Worm (Caenorhabditis elegans) whole organism, L4/young adult: ENCODE measurements around the gene nas-23.

Experiments
- W03F9.2 ChIP-seq: fragments of 150-350 bp; optimal IDR thresholded peaks from 2 replicates; lab custom pipeline; 2014; ENCODE audit warnings: missing biosample characterization, missing genetic modification characterization
- dao-5 ChIP-seq: sonication (generic microtip); optimal IDR thresholded peaks from 2 replicates; lab custom pipeline; 2016; ENCODE audit warnings: missing genotype, missing genetic modification characterization, moderate library complexity, missing compliant biosample characterization
- him-1 ChIP-seq: sonication (generic microtip); optimal IDR thresholded peaks from 2 replicates; lab custom pipeline; 2016; ENCODE audit warnings: missing genotype, missing genetic modification reagents, missing genetic modification characterization, missing compliant biosample characterization

Gene nas-23

ce11 chrII:7505005-7505404, 11.5 kb upstream of the nas-23 start, which contains the start of gene C28F5.1:
Gene C28F5.1, plus strand, starts transcription at chrII:7505305.
- TF ChIP-seq dao-5 (tag; lab: Kevin White, UChicago) (no peak), W03F9.2 (tag; lab: Kevin White, UChicago) (no peak), him-1 (tag; lab: Kevin White, UChicago) (no peak)

- TF ChIP-seq W03F9.2 (tag; lab: Kevin White, UChicago) (no peak), dao-5 (tag; lab: Kevin White, UChicago) (no peak), him-1 (tag; lab: Kevin White, UChicago) (no peak)
Observed at ce11 chrII:7499390-7499789, 5.9 kb upstream of the nas-23 start, which contains the start of gene srab-14. Gene srab-14, minus strand, starts transcription at chrII:7499490.

ce11 chrII:7496070-7496469, 2.6 kb upstream of the nas-23 start, which contains the start of gene spi-1:
Gene spi-1, plus strand, starts transcription at chrII:7496247.
- TF ChIP-seq him-1 (tag; lab: Kevin White, UChicago) (no peak), W03F9.2 (tag; lab: Kevin White, UChicago) (no peak), dao-5 (tag; lab: Kevin White, UChicago) (no peak)

ce11 chrII:7494155-7494554, 656 bp upstream of the nas-23 start, which contains the start of gene R10H1.1:
Gene R10H1.1, plus strand, starts transcription at chrII:7494455.
- no peak for TF ChIP-seq him-1 (tag; lab: Kevin White, UChicago)

- TF ChIP-seq W03F9.2 (tag; lab: Kevin White, UChicago) (no peak), him-1 (tag; lab: Kevin White, UChicago) (no peak), dao-5 (tag; lab: Kevin White, UChicago) (no peak)
Observed at ce11 chrII:7489605-7490004, 3.9 kb downstream of the nas-23 start, which contains the start of gene D1022.9. Gene D1022.9, minus strand, starts transcription at chrII:7489705.

- no peak for TF ChIP-seq W03F9.2 (tag; lab: Kevin White, UChicago)
- no peak for TF ChIP-seq dao-5 (tag; lab: Kevin White, UChicago)
- no peak for TF ChIP-seq him-1 (tag; lab: Kevin White, UChicago)
Observed at ce11 chrII:7483009-7483408, 10.5 kb downstream of the nas-23 start, which contains the start of gene cah-2. Gene cah-2, minus strand, starts transcription at chrII:7483109.

- peak; percentile 78 for TF ChIP-seq him-1 (tag; lab: Kevin White, UChicago)
- TF ChIP-seq W03F9.2 (tag; lab: Kevin White, UChicago) = peak; percentile 71
- TF ChIP-seq dao-5 (tag; lab: Kevin White, UChicago) = peak; percentile 7
Observed at ce11 chrII:7478487-7479234, 14.8 kb downstream of the nas-23 start, which contains the start of the genes aka-1 and ubc-6. Gene aka-1, minus strand, starts transcription at chrII:7478537. Gene ubc-6, plus strand, starts transcription at chrII:7479187.

- TF ChIP-seq W03F9.2 (tag; lab: Kevin White, UChicago) (no peak), dao-5 (tag; lab: Kevin White, UChicago) (no peak), him-1 (tag; lab: Kevin White, UChicago) (no peak)
Observed at ce11 chrII:7469318-7469717, 24.2 kb downstream of the nas-23 start.

ce11 chrII:7465519-7465918, 28.0 kb downstream of the nas-23 start, which contains the start of gene sro-1:
Gene sro-1, minus strand, starts transcription at chrII:7465619.
- TF ChIP-seq W03F9.2 (tag; lab: Kevin White, UChicago) (no peak), him-1 (tag; lab: Kevin White, UChicago) (no peak), dao-5 (tag; lab: Kevin White, UChicago) (no peak)

ce11 chrII:7459205-7459604, 34.3 kb downstream of the nas-23 start, which contains the start of gene D1022.2:
Gene D1022.2, plus strand, starts transcription at chrII:7459505.
- TF ChIP-seq W03F9.2 (tag; lab: Kevin White, UChicago) (no peak), dao-5 (tag; lab: Kevin White, UChicago) (no peak), him-1 (tag; lab: Kevin White, UChicago) (no peak)

ce11 chrII:7458706-7459105, 34.8 kb downstream of the nas-23 start, which contains the start of gene D1022.5:
Gene D1022.5, minus strand, starts transcription at chrII:7458806.
- TF ChIP-seq him-1 (tag; lab: Kevin White, UChicago) = no peak
- no peak for TF ChIP-seq dao-5 (tag; lab: Kevin White, UChicago)
- TF ChIP-seq W03F9.2 (tag; lab: Kevin White, UChicago) = no peak

- no peak for TF ChIP-seq dao-5 (tag; lab: Kevin White, UChicago)
- no peak for TF ChIP-seq W03F9.2 (tag; lab: Kevin White, UChicago)
- no peak for TF ChIP-seq him-1 (tag; lab: Kevin White, UChicago)
Observed at ce11 chrII:7457210-7457609, 36.3 kb downstream of the nas-23 start, which contains the start of gene D1022.4. Gene D1022.4, minus strand, starts transcription at chrII:7457292.

- no peak for TF ChIP-seq him-1 (tag; lab: Kevin White, UChicago)
Observed at ce11 chrII:7456184-7456583, 37.3 kb downstream of the nas-23 start, which contains the start of gene D1022.3. Gene D1022.3, minus strand, starts transcription at chrII:7456284.
